Fruit fly (Drosophila melanogaster): ENCODE data around the gene OXA1L.

The OXA1L gene

DNA sequence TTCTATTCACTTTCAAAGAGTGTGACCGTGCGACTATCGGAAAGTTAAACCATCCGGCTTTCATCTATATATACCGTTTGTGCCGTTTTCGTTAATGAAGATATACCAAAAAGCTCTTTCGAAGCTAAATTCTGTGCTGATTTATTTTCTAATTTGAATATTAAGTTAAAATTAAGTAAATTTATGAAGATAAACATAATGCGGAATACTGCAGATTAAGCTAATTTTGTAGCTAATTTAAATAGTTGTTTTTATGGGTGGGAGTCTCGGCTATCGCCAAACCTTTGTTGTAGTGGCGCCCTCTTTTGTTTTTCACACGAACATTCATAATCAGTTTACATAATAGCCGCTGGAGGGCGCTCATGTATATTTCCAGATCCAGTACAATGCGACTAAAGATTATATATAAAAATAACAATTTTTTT is 12.8 kb upstream of the OXA1L start, which contains the start of gene Aps (continued):
- TF ChIP-seq Usf (GFP tag; optimal IDR thresholded peaks at IDR 0.05) (no peak), Meics (GFP tag; optimal IDR thresholded peaks at IDR 0.05) (no peak), org-1 (GFP tag; optimal IDR thresholded peaks at IDR 0.05) (no peak), CG18599 (GFP tag; optimal IDR thresholded peaks at IDR 0.05) (no peak), eve (GFP tag; optimal IDR thresholded peaks at IDR 0.05) (peak in 1 of 2 experiments; percentile 81), Taf1 (GFP tag; IDR thresholded peaks at IDR 0.05) (peak; percentile 42; the same call in 1 of the 2 replicates), bigmax (GFP tag; optimal IDR thresholded peaks at IDR 0.05) (no peak), CG11398 (GFP tag; optimal IDR thresholded peaks at IDR 0.05) (no peak), Dref (GFP tag; IDR thresholded peaks at IDR 0.05) (no peak), CG31441 (GFP tag; IDR thresholded peaks at IDR 0.05) (no peak), CG32772 (GFP tag; IDR thresholded peaks at IDR 0.05) (0 out of 2 replicates have a peak, but pooled peaks have one; percentile 23), ind (GFP tag; optimal IDR thresholded peaks at IDR 0.05) (peak; percentile 33), schlank (tag; optimal IDR thresholded peaks at IDR 0.05) (no peak), lbe (GFP tag; optimal IDR thresholded peaks at IDR 0.05) (no peak), CG17361 (GFP tag; IDR thresholded peaks at IDR 0.05) (0 out of 3 replicates have a peak, but pooled peaks have one; percentile 28), CG17328 (GFP tag; IDR thresholded peaks at IDR 0.05) (peak; percentile 52), p53 (GFP tag; optimal IDR thresholded peaks at IDR 0.05) (no peak), Xbp1 (GFP tag; optimal IDR thresholded peaks at IDR 0.05) (peak; percentile 85), Elba2 (GFP tag; optimal IDR thresholded peaks at IDR 0.05) (no peak), H2.0 (GFP tag; IDR thresholded peaks at IDR 0.05) (peak; percentile 29; the same call in 1 of the 2 replicates), trem (tag; optimal IDR thresholded peaks at IDR 0.05) (peak; percentile 78), gfzf (GFP tag; optimal IDR thresholded peaks at IDR 0.05) (peak; percentile 86), sd (tag; optimal IDR thresholded peaks at IDR 0.05) (peak; percentile 61), CG11696 (GFP tag; IDR thresholded peaks at IDR 0.05) (no peak), CG6813 (GFP tag; optimal IDR thresholded peaks at IDR 0.05) (no peak), kay (GFP tag; optimal IDR thresholded peaks at IDR 0.05) (no peak), dysf (GFP tag; IDR thresholded peaks at IDR 0.05) (peak; percentile 57; the same call in 2 of the 3 replicates), CG10274 (GFP tag; optimal IDR thresholded peaks at IDR 0.05) (no peak), Dip3 (GFP tag; optimal IDR thresholded peaks at IDR 0.05) (no peak), CG2875 (GFP tag; optimal IDR thresholded peaks at IDR 0.05) (no peak), unc-4 (GFP tag; IDR thresholded peaks at IDR 0.05; ENCODE audit: partially characterized antibody) (no peak), ac (GFP tag; optimal IDR thresholded peaks at IDR 0.05) (no peak), jing (GFP tag; optimal IDR thresholded peaks at IDR 0.05) (no peak), CG1603 (tag; optimal IDR thresholded peaks at IDR 0.05) (peak; percentile 29), Nf-YC (tag; optimal IDR thresholded peaks at IDR 0.05) (no peak), CG12942 (GFP tag; optimal IDR thresholded peaks at IDR 0.05) (no peak), CG9876 (GFP tag; optimal IDR thresholded peaks at IDR 0.05) (no peak), nau (GFP tag; optimal IDR thresholded peaks at IDR 0.05) (no peak), Ets97D (GFP tag; optimal IDR thresholded peaks at IDR 0.05) (peak; percentile 67), fru (optimal IDR thresholded peaks at IDR 0.05) (no peak), CG15011 (GFP tag; optimal IDR thresholded peaks at IDR 0.05) (peak; percentile 1), CG2678 (tag; optimal IDR thresholded peaks at IDR 0.05) (peak; percentile 29), ase (GFP tag; IDR thresholded peaks at IDR 0.05) (peak; percentile 64; the same call in 2 of the 3 replicates), CG7372 (GFP tag; IDR thresholded peaks at IDR 0.05) (peak; percentile 31; the same call in 1 of the 2 replicates), zfh1 (GFP tag; IDR thresholded peaks at IDR 0.05) (peak; percentile 67; the same call in 1 of the 3 replicates), wor (GFP tag; IDR thresholded peaks at IDR 0.05) (no peak), CG12071 (GFP tag; optimal IDR thresholded peaks at IDR 0.05) (no peak), CG4424 (GFP tag; optimal IDR thresholded peaks at IDR 0.05) (peak; percentile 19), toy (GFP tag; IDR thresholded peaks at IDR 0.05) (no peak), Gsc (GFP tag; IDR thresholded peaks at IDR 0.05) (no peak), CG18262 (tag; optimal IDR thresholded peaks at IDR 0.05) (peak; percentile 50), CG11504 (tag; optimal IDR thresholded peaks at IDR 0.05) (peak; percentile 64)
